Worm (Caenorhabditis elegans) whole organism, L3 larva: ENCODE results near the gene F54D10.9.

ENCODE experiments used
- aly-2 ChIP-seq: fragments of 150-350 bp; optimal IDR thresholded peaks from 2 replicates; lab custom pipeline; 2014; ENCODE audit warnings: missing biosample characterization, missing genetic modification characterization
- ceh-16 ChIP-seq: sonication (generic microtip); optimal IDR thresholded peaks from 2 replicates; lab custom pipeline; 2017; ENCODE audit warnings: missing biosample characterization, missing genetic modification characterization
- ceh-28 ChIP-seq: fragments of 150-350 bp; optimal IDR thresholded peaks from 2 replicates; lab custom pipeline; 2014; ENCODE audit warnings: missing biosample characterization, missing genetic modification reagents, missing genetic modification characterization
- ceh-82 ChIP-seq: fragments of 150-350 bp; optimal IDR thresholded peaks from 2 replicates; lab custom pipeline; 2014; ENCODE audit warnings: missing biosample characterization, missing genetic modification characterization
- ceh-9 ChIP-seq: sonication (generic microtip); optimal IDR thresholded peaks from 2 replicates; lab custom pipeline; 2018; ENCODE audit warnings: missing biosample characterization, missing genetic modification characterization
- egl-27 ChIP-seq: sonication (generic microtip); optimal IDR thresholded peaks from 4 replicates; lab custom pipeline; 2017; ENCODE audit warnings: missing biosample characterization, missing genetic modification reagents, missing genetic modification characterization
- egl-5 ChIP-seq: fragments of 150-350 bp; optimal IDR thresholded peaks from 2 replicates; lab custom pipeline; 2017; ENCODE audit warnings: missing biosample characterization, missing genetic modification reagents, missing genetic modification characterization, inconsistent platforms
- elt-1 ChIP-seq: fragments of 150-350 bp; optimal IDR thresholded peaks from 2 replicates; lab custom pipeline; 2014; ENCODE audit warnings: missing biosample characterization, missing genetic modification characterization
- elt-2 ChIP-seq: sonication (generic microtip); optimal IDR thresholded peaks from 2 replicates; lab custom pipeline; 2016; ENCODE audit warnings: missing genetic modification reagents, mild to moderate bottlenecking, missing genetic modification characterization, missing compliant biosample characterization
- eor-1 ChIP-seq, 2 experiments: fragments of 150-350 bp; optimal IDR thresholded peaks; 2 replicates each; lab custom pipeline; 2014 to 2018; ENCODE audit warnings: missing biosample characterization in 2 of 2, missing genetic modification characterization in 2 of 2
- fkh-10 ChIP-seq: sonication (generic microtip); optimal IDR thresholded peaks from 2 replicates; lab custom pipeline; 2017; ENCODE audit warnings: missing biosample characterization, missing genetic modification reagents, missing genetic modification characterization
- fkh-2 ChIP-seq: fragments of 150-350 bp; optimal IDR thresholded peaks from 2 replicates; lab custom pipeline; 2014; ENCODE audit warnings: missing biosample characterization, missing genetic modification reagents, missing genetic modification characterization
- fos-1 ChIP-seq: fragments of 150-350 bp; optimal IDR thresholded peaks from 2 replicates; lab custom pipeline; 2014; ENCODE audit warnings: missing biosample characterization, missing genetic modification characterization
- hmg-11 ChIP-seq: sonication (generic microtip); optimal IDR thresholded peaks from 2 replicates; lab custom pipeline; 2016; ENCODE audit warnings: missing genetic modification characterization, missing compliant biosample characterization
- jun-1 ChIP-seq: fragments of 150-350 bp; optimal IDR thresholded peaks from 2 replicates; lab custom pipeline; 2014; ENCODE audit warnings: missing biosample characterization, missing genetic modification reagents, missing genetic modification characterization
- lin-15B ChIP-seq: fragments of 150-350 bp; optimal IDR thresholded peaks from 2 replicates; lab custom pipeline; 2014; ENCODE audit warnings: missing biosample characterization, missing genetic modification characterization
- lsy-12 ChIP-seq: sonication (generic microtip); optimal IDR thresholded peaks from 2 replicates; lab custom pipeline; 2016; ENCODE audit warnings: mild to moderate bottlenecking, missing genetic modification characterization, missing compliant biosample characterization
- mdl-1 ChIP-seq: fragments of 150-350 bp; optimal IDR thresholded peaks from 2 replicates; lab custom pipeline; 2014; ENCODE audit warnings: missing biosample characterization, missing genetic modification characterization
- mml-1 ChIP-seq: fragments of 150-350 bp; sonication (generic microtip); optimal IDR thresholded peaks from 3 replicates; lab custom pipeline; 2014; ENCODE audit warnings: missing biosample characterization, missing genetic modification characterization
- nfya-1 ChIP-seq: sonication (generic microtip); optimal IDR thresholded peaks from 2 replicates; lab custom pipeline; 2017; ENCODE audit warnings: missing genetic modification characterization, mild to moderate bottlenecking, missing compliant biosample characterization, antibody characterized with exemption, moderate library complexity; ENCODE audit not compliant: insufficient read depth
- nhr-11 ChIP-seq: fragments of 150-350 bp; optimal IDR thresholded peaks from 2 replicates; lab custom pipeline; 2014; ENCODE audit warnings: missing biosample characterization, missing genetic modification characterization
- nhr-12 ChIP-seq: fragments of 150-350 bp; optimal IDR thresholded peaks from 2 replicates; lab custom pipeline; 2014; ENCODE audit warnings: missing biosample characterization, missing genetic modification characterization
- nhr-25 ChIP-seq: sonication (generic microtip); optimal IDR thresholded peaks from 2 replicates; lab custom pipeline; 2017; ENCODE audit warnings: missing biosample characterization, missing genetic modification characterization
- nhr-28 ChIP-seq: fragments of 150-350 bp; optimal IDR thresholded peaks from 2 replicates; lab custom pipeline; 2014; ENCODE audit warnings: missing biosample characterization, missing genetic modification characterization
- nhr-43 ChIP-seq: sonication (generic microtip); optimal IDR thresholded peaks from 2 replicates; lab custom pipeline; 2016; ENCODE audit warnings: mild to moderate bottlenecking, missing genetic modification characterization, missing compliant biosample characterization; ENCODE audit not compliant: poor library complexity, severe bottlenecking
- nhr-67 ChIP-seq: fragments of 150-350 bp; optimal IDR thresholded peaks from 2 replicates; lab custom pipeline; 2014; ENCODE audit warnings: missing biosample characterization, missing genetic modification characterization
- nhr-76 ChIP-seq: fragments of 150-350 bp; sonication (generic microtip); optimal IDR thresholded peaks from 5 replicates; lab custom pipeline; 2014; ENCODE audit warnings: missing biosample characterization, missing genetic modification characterization
- nhr-77 ChIP-seq: fragments of 150-350 bp; optimal IDR thresholded peaks from 2 replicates; lab custom pipeline; 2014; ENCODE audit warnings: missing biosample characterization, missing genetic modification characterization
- pha-4 ChIP-seq: fragments of 150-350 bp; optimal IDR thresholded peaks from 2 replicates; lab custom pipeline; 2014; ENCODE audit warnings: missing biosample characterization, missing genetic modification reagents, missing genetic modification characterization
- pqm-1 ChIP-seq: fragments of 150-350 bp; optimal IDR thresholded peaks from 2 replicates; lab custom pipeline; 2017; ENCODE audit warnings: missing biosample characterization, missing genetic modification characterization, inconsistent platforms
- sea-2 ChIP-seq: fragments of 150-350 bp; sonication (generic microtip); optimal IDR thresholded peaks from 4 replicates; lab custom pipeline; 2014; ENCODE audit warnings: missing biosample characterization, missing genetic modification reagents, missing genetic modification characterization
- tbx-2 ChIP-seq: sonication (generic microtip); optimal IDR thresholded peaks from 2 replicates; lab custom pipeline; 2016; ENCODE audit warnings: mild to moderate bottlenecking, missing genetic modification characterization, missing compliant biosample characterization
- unc-62 ChIP-seq: fragments of 150-350 bp; sonication (generic microtip); optimal IDR thresholded peaks from 4 replicates; lab custom pipeline; 2014; ENCODE audit warnings: missing biosample characterization, missing genetic modification reagents, missing genetic modification characterization
- zag-1 ChIP-seq: fragments of 150-350 bp; optimal IDR thresholded peaks from 2 replicates; lab custom pipeline; 2014; ENCODE audit warnings: missing biosample characterization, missing genetic modification characterization
- ztf-11 ChIP-seq: fragments of 150-350 bp; optimal IDR thresholded peaks from 2 replicates; lab custom pipeline; 2014; ENCODE audit warnings: missing biosample characterization, missing genetic modification characterization
- ztf-4 ChIP-seq: fragments of 150-350 bp; optimal IDR thresholded peaks from 2 replicates; lab custom pipeline; 2014; ENCODE audit warnings: missing biosample characterization, missing genetic modification characterization

F54D10.9 gene

DNA sequence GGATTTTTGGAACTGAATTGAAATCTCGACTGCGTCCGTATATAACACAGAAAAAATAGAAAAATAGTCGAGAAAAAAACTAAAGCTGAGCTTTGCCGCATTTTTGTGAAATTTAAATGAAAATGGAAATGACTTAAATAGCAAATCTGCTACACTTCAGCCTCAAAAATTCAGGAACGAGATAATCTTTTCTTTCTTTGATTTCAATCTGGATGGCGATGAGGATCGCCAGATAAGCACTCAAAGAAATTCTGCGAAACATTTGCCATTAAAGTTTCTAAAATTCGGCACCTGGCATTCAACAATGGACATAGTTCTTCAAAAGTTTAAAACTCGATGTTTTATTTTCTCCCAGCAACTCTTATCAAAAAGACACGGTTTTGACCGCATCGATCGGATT is 11.0 kb upstream of the F54D10.9 start, which contains the start of the genes C17A2.7 and C17A2.3:
TSS of gene C17A2.7 (minus strand) at position 101 of the 400 bp plus-strand sequence.
TSS of gene C17A2.3 (plus strand) at position 305 of the 400 bp plus-strand sequence.
- TF ChIP-seq egl-5 (no peak), zag-1 (tag; lab: Kevin White, UChicago) (no peak), ceh-9 (tag; lab: Kevin White, UChicago) (no peak), pqm-1 (tag; lab: Kevin White, UChicago) (no peak), fos-1 (no peak), ztf-4 (tag; lab: Kevin White, UChicago) (no peak), aly-2 (no peak), elt-2 (tag; lab: Kevin White, UChicago) (no peak), sea-2 (GFP tag; lab: Kevin White, UChicago) (no peak), nhr-25 (no peak), nhr-43 (tag; lab: Kevin White, UChicago) (no peak), egl-27 (tag; lab: Kevin White, UChicago) (no peak), ceh-28 (tag; lab: Kevin White, UChicago) (no peak)

DNA sequence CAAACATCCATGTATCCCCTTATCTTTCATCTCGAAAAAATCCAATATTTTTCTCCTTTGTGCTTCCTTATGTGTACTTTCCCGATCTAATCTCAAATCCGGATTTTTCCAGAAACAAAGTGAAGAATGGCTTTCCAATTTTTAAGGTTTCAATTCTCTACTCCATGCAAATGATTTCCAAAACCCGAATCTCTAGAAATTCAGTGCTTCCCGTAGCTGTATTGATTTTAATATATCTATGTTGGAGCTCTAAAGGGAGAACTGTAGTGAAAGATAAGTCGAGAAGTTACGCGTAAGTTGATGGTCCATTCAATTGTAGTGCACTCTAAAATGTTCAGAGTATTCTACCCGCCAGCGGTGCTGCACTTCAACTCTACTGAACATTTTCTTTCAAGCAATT is 7.3 kb upstream of the F54D10.9 start, which contains the start of gene C17A2.4:
TSS of gene C17A2.4 (plus strand) at position 301 of the 400 bp plus-strand sequence.
- TF ChIP-seq elt-1 (tag; lab: Kevin White, UChicago) (no peak), tbx-2 (no peak), lsy-12 (no peak), eor-1 (tag; optimal IDR thresholded peaks at IDR 0.05; lab: Kevin White, UChicago) (no peak), jun-1 (tag; lab: Kevin White, UChicago) (no peak), fkh-10 (no peak), ceh-16 (tag; lab: Kevin White, UChicago) (no peak), ztf-4 (tag; lab: Kevin White, UChicago) (no peak), nfya-1 (no peak), nhr-43 (tag; lab: Kevin White, UChicago) (no peak), mml-1 (tag; lab: Kevin White, UChicago) (no peak), fkh-2 (tag; lab: Kevin White, UChicago) (no peak), zag-1 (tag; lab: Kevin White, UChicago) (no peak), ceh-82 (no peak), sea-2 (GFP tag; lab: Kevin White, UChicago) (no peak), pha-4 (tag; lab: Kevin White, UChicago) (no peak), elt-2 (tag; lab: Kevin White, UChicago) (no peak), unc-62 (GFP tag; lab: Kevin White, UChicago) (no peak), mdl-1 (no peak), nhr-28 (no peak)

DNA sequence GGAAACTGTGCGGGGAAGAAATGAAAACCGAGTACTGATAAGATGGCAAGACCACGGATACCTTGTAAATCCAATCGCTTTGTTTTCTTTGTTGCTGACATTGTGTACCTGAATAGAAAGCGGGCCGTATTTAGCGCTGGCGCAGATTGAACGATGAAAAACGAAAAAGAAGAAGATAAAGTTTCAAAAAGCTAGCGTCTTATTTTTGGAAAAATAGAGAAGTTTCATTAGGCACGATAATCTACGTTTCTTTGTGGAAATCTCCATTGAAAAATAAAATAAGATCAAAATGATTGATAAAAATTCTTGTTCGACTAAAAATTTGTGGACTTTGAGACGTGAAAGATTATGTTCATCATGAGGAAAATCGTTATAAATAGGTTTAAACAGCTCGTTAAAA is 3.6 kb upstream of the F54D10.9 start, which contains the start of gene oac-4:
TSS of gene oac-4 (minus strand) at position 101 of the 400 bp plus-strand sequence.
- TF ChIP-seq hmg-11 (tag; lab: Kevin White, UChicago): no peak
- no peak for TF ChIP-seq nhr-43 (tag; lab: Kevin White, UChicago)
- TF ChIP-seq nhr-76 (tag; lab: Kevin White, UChicago): no peak
- TF ChIP-seq fkh-2 (tag; lab: Kevin White, UChicago): no peak
- no peak for TF ChIP-seq nhr-12 (tag; lab: Kevin White, UChicago)
- TF ChIP-seq ztf-4 (tag; lab: Kevin White, UChicago): no peak
- no peak for TF ChIP-seq nfya-1
- TF ChIP-seq zag-1 (tag; lab: Kevin White, UChicago): no peak
- no peak for TF ChIP-seq nhr-77 (tag; lab: Kevin White, UChicago)

DNA sequence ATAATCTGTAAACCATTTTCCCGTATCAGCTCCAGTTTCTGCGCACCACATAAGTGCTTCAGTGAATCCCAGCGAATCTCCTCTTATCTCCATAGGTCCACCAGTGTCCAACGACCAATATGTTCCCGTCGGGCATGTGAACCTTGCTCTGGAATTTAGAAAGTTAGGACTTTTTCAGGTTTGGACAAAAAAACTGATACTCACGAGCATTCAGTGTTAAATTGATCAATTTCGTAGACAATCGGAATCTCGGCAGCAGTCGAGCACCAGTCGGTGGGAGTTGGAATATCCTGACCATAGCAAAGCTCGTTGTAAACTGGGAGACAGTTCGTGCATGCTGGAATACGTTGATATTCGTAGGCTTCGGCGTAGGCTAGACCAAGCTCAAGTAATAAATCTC is 2.7 kb downstream of the F54D10.9 start:
- TF ChIP-seq lin-15B (tag; lab: Kevin White, UChicago) (no peak), nhr-77 (tag; lab: Kevin White, UChicago) (no peak), nhr-67 (no peak), ztf-11 (tag; lab: Kevin White, UChicago) (no peak), nhr-11 (tag; lab: Kevin White, UChicago) (no peak), zag-1 (tag; lab: Kevin White, UChicago) (no peak), hmg-11 (tag; lab: Kevin White, UChicago) (no peak)
